Fruit fly (Drosophila melanogaster) S2 (cell line): ENCODE data around the gene Polr2C.

Experiments
- CG8478 ChIP-seq: fragments of >200 bp; optimal IDR thresholded peaks from 2 replicates; lab custom pipeline; 2018
- CTCF ChIP-seq, 2 experiments: fragments of >200 bp; optimal IDR thresholded peaks; 2 replicates each; lab custom pipeline; 2018

Gene Polr2C

DNA sequence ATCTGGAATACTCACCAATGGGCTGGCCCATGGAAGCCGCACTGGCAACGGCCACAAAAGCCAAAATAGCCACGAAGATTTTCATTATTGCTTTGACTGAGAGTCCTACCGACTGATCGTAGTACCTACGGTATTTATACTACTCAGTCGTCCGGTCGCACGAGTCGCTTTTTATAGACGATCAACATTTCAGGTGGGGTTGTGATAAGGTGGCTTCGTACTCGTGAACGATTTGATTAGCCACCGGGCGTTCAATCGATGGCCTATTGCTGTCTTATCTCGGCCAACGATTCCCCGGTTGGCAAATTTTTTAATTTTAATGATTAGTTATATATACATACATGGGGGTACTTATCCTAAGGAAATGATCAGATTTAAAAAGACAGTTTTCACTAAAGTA, 12.0 kb downstream of the Polr2C start, which contains the start of gene CG8997:
Gene CG8997, minus strand, starts transcription at position 148 of the 400 bp plus-strand sequence.
- TF ChIP-seq CG8478, result no peak
- TF ChIP-seq CTCF (optimal IDR thresholded peaks at IDR 0.05; lab: Kevin White, UChicago), result no peak

- TF ChIP-seq CTCF (optimal IDR thresholded peaks at IDR 0.05; lab: Kevin White, UChicago) (no peak), CG8478 (no peak)
Measured at dm6 chr2L:13846239-13846802, 13.2 kb downstream of the Polr2C start, which contains the start of gene CG7916. TSS of gene CG7916 (plus strand) at chr2L:13846752.

DNA sequence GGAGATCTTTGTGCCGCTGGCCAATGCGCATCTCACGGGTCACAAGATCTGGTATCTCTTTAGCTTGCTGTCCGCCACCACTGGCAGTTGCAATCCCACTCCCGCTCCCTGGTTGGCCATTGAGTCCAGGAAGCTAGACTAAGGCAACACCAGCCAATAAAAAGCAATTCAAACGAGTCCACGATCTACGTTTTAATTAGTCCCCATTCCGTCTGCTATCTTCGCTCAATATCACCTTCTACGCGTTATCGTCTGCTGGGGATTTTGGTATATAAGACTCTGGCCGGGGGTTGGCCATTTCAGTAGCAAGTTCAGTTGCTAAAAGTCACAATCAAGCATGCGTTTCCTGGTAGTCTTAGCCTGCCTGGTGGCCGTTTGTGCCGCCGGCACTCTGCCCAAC, 14.5 kb downstream of the Polr2C start, which contains the start of gene CG7953:
Gene CG7953, plus strand, starts transcription at position 301 of the 400 bp plus-strand sequence.
- no peak for TF ChIP-seq CG8478
- no peak for TF ChIP-seq CTCF (optimal IDR thresholded peaks at IDR 0.05; lab: Kevin White, UChicago)

DNA sequence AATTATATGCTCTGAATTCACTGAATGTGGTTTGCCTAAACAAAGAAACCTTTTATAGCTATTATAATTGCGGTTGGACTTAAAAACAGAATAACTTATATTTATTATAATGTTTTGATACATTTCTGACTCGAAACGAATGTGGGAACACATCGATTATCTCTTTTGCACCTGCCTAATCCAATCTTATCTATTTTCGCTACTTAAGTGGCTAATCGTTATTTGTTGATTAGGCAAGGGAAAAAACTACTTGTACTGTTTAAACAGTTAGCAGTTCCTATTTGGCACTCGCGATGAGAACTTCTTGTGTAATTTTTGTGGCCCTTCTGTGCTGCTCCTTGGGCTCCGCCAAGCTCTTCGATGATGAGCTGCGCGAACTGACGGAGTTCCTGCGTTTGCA, 16.0 kb downstream of the Polr2C start, which contains the start of gene CG7968:
Gene CG7968, plus strand, starts transcription at position 276 of the 400 bp plus-strand sequence.
- TF ChIP-seq CG8478 (no peak), CTCF (optimal IDR thresholded peaks at IDR 0.05; lab: Kevin White, UChicago) (no peak)

DNA sequence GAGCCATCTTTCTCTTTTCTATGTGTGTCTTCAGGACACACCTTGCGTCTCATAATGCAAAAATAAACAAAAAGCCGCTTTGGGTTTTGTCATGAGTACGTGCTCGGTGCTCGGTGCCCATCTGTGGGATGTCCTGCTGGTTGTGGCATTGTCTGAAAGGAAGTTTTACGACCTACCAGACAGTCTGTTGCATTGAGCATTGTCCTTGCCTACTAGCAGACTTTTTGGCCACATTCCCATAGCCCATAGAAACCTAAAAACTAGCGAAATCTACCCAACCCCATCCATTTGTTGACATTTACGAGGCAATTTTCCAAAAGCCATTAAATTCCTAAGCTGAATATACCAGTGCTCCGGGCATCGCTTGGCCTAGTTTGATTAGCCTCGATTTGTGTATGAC, 18.0 kb downstream of the Polr2C start:
- no peak for TF ChIP-seq CG8478

- no peak for TF ChIP-seq CTCF (optimal IDR thresholded peaks at IDR 0.05; lab: Kevin White, UChicago)
- no peak for TF ChIP-seq CG8478
Measured at dm6 chr2L:13867653-13868052, 34.5 kb downstream of the Polr2C start.

dm6 chr2L:13869400-13869799, 36.3 kb downstream of the Polr2C start:
- no peak for TF ChIP-seq CTCF (optimal IDR thresholded peaks at IDR 0.05; lab: Kevin White, UChicago)
- no peak for TF ChIP-seq CG8478

DNA sequence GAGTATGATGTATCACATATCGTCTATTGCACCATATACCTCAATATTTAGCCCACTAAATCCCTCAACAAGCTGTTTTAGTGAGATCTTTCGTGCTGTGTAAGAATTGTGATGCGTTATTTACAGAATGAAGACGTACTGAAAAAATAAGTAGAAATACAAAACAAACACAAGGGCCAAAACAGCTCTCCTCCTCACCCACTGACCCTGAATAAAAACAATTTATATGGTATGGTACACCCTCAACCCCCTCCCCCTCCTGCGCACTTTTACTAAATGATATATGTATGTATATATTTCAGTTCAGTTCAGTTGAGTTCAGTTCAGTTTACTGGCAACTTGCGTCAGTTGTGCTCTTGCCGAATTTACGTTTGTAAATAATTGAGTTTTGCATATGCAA, 40.0 kb downstream of the Polr2C start:
- TF ChIP-seq CG8478 (no peak), CTCF (optimal IDR thresholded peaks at IDR 0.05; lab: Kevin White, UChicago) (no peak)

dm6 chr2L:13876698-13877097, 43.6 kb downstream of the Polr2C start:
- TF ChIP-seq CG8478 (no peak), CTCF (optimal IDR thresholded peaks at IDR 0.05; lab: Kevin White, UChicago) (no peak)

DNA sequence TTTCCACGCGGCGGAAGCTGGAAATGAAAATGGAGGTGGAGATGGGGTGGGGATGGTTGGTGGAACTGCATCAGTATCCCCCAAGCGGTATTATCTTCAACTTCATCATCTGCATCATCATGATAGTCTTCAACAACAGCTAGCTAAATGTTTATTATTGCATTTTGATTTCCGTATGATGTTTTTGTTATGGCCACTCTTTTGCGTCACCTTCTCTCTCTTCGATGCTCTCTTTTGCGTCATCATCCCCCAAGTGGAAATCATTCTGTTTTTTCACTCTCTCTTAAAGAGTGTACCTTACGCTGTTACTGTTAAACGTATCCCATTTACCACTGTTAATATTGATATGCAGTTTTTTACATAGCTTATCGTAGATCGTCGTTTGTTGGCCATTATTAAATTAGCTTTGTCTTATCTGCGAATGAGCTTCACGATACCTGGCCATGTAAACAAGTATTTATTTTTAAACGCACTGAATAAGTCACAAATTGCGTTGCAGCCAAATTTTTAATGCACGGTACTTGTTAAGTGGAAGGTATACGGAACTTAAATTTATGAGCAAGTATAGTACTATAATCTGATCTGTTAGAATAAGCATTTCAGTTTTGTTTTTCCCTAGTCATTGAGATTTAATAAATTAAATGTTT, 44.9 kb downstream of the Polr2C start:
- TF ChIP-seq CTCF (optimal IDR thresholded peaks at IDR 0.05; lab: Kevin White, UChicago), result no peak
- no peak for TF ChIP-seq CG8478

DNA sequence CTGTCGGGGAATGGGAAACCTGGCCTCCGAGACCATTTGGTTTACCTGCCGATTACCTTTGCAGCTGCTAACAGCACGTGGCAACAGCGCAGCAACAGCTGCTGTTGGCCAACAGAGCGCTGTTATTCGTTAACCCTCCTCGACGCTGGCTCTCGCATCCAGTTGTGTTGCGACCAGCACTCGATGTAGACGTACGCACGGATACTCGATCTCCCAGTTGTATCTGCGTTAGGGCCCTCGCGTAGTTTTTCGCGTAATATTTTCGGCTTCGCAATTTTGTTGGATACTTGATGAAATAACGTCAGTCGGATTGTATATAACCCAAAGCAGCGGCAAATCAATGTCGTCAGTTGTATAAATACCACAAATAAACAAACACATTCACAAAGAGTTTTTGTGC, 45.7 kb downstream of the Polr2C start:
- TF ChIP-seq CTCF (optimal IDR thresholded peaks at IDR 0.05; lab: Kevin White, UChicago) (no peak), CG8478 (no peak)

DNA sequence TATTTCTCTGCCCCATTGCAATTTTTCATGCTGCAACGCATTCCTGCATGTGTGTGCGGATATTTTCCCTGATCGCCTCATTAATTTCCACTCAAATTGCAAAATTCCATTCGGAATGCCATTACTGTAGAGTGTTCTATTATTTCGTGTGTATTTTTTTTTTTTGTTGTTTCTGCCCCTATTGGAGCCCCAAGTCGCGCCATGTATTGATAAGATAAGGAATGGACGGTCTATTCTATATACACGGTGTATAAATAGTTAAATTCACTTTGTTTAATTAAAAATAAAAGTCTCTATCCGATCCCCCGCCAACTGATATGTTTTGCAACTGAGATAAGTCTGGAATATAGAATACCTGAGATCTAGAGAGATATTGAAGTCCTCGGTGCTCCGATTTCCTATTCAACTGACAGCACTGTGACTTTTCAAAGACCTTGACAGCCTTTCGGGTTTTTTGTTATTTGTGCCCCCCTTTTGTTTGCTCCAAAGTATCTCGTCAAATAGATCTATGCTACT, 48.3 kb downstream of the Polr2C start:
- TF ChIP-seq CTCF (optimal IDR thresholded peaks at IDR 0.05; lab: Kevin White, UChicago), result no peak
- TF ChIP-seq CG8478, result no peak

dm6 chr2L:13881939-13882338, 48.8 kb downstream of the Polr2C start:
- no peak for TF ChIP-seq CG8478
- no peak for TF ChIP-seq CTCF (optimal IDR thresholded peaks at IDR 0.05; lab: Kevin White, UChicago)
